Worm (Caenorhabditis elegans) whole organism, mixed stage, embryonic: ENCODE data around the gene srbc-49.

Source experiments
- blmp-1 ChIP-seq: fragments of 150-350 bp; optimal IDR thresholded peaks from 2 replicates; lab custom pipeline; 2014; ENCODE audit warnings: missing biosample characterization, missing genetic modification characterization
- ceh-39 ChIP-seq: fragments of 150-350 bp; optimal IDR thresholded peaks from 2 replicates; lab custom pipeline; 2014; ENCODE audit warnings: missing biosample characterization, missing genetic modification characterization
- ceh-43 ChIP-seq: fragments of 200-800 bp; sonication (Bioruptor generic); optimal IDR thresholded peaks from 2 replicates; lab custom pipeline; 2018; ENCODE audit warnings: mild to moderate bottlenecking, missing genetic modification characterization, moderate library complexity, missing compliant biosample characterization
- ces-1 ChIP-seq: fragments of 150-350 bp; optimal IDR thresholded peaks from 2 replicates; lab custom pipeline; 2014; ENCODE audit warnings: missing biosample characterization, missing genetic modification reagents, missing genetic modification characterization
- elt-1 ChIP-seq: sonication (generic microtip); optimal IDR thresholded peaks from 2 replicates; lab custom pipeline; 2017; ENCODE audit warnings: missing genetic modification characterization, mild to moderate bottlenecking, missing compliant biosample characterization, antibody characterized with exemption, moderate library complexity, borderline replicate concordance; ENCODE audit not compliant: insufficient read depth
- lin-32 ChIP-seq: fragments of 200-800 bp; sonication (Bioruptor generic); optimal IDR thresholded peaks from 2 replicates; lab custom pipeline; 2018; ENCODE audit warnings: mild to moderate bottlenecking, missing genetic modification characterization, missing compliant biosample characterization
- mep-1 ChIP-seq: fragments of 150-350 bp; optimal IDR thresholded peaks from 2 replicates; lab custom pipeline; 2017; ENCODE audit warnings: missing biosample characterization, missing genetic modification reagents, missing genetic modification characterization, inconsistent platforms
- nhr-12 ChIP-seq: fragments of 150-350 bp; optimal IDR thresholded peaks from 2 replicates; lab custom pipeline; 2014; ENCODE audit warnings: missing biosample characterization, missing genetic modification characterization
- nhr-237 ChIP-seq: fragments of 150-350 bp; optimal IDR thresholded peaks from 2 replicates; lab custom pipeline; 2014; ENCODE audit warnings: missing biosample characterization, missing genetic modification characterization
- nhr-76 ChIP-seq: sonication (generic microtip); optimal IDR thresholded peaks from 2 replicates; lab custom pipeline; 2017; ENCODE audit warnings: missing biosample characterization, missing genetic modification characterization
- unc-39 ChIP-seq: fragments of 150-350 bp; optimal IDR thresholded peaks from 2 replicates; lab custom pipeline; 2014; ENCODE audit warnings: missing biosample characterization, missing genetic modification characterization
- unc-62 ChIP-seq: fragments of 150-350 bp; optimal IDR thresholded peaks from 2 replicates; lab custom pipeline; 2014; ENCODE audit warnings: missing biosample characterization, missing genetic modification reagents, missing genetic modification characterization
- ztf-11 ChIP-seq: fragments of 150-350 bp; optimal IDR thresholded peaks from 2 replicates; lab custom pipeline; 2014; ENCODE audit warnings: missing biosample characterization, missing genetic modification characterization

DNA sequence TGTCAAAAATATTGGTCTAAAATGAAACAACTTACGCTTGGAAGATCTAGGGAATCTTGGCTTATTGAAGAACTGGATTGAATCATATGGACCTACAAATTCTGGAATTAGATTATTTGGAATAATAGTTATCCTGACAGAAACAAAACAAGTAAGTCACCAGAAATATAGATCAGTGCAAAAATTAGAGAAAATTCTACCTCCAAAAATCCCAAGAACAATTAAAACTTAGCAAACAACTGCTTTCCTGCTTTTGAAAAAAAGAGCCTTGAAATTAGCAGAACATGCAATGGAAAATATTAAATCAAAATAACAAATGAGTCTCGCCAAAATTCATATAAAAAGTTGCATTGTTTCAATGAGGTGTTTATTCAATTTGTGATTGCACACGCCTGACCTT, 48.4 kb upstream of the srbc-49 start, which contains the start of gene nhr-60:
- TF ChIP-seq ces-1 (GFP tag; lab: Kevin White, UChicago), result no peak
- TF ChIP-seq mep-1 (tag; lab: Kevin White, UChicago), result no peak
- no peak for TF ChIP-seq lin-32 (GFP tag; lab: Kevin White, UChicago)
- TF ChIP-seq nhr-12 (tag; lab: Kevin White, UChicago), result no peak
- no peak for TF ChIP-seq nhr-237 (tag; lab: Kevin White, UChicago)
- no peak for TF ChIP-seq ztf-11 (tag; lab: Kevin White, UChicago)
- TF ChIP-seq blmp-1 (tag; lab: Kevin White, UChicago), result no peak
- no peak for TF ChIP-seq ceh-39
- TF ChIP-seq elt-1, result no peak
- no peak for TF ChIP-seq unc-62
- TF ChIP-seq unc-39, result no peak
- TF ChIP-seq ceh-43, result no peak
- no peak for TF ChIP-seq nhr-76 (tag; lab: Kevin White, UChicago)
